Worm (Caenorhabditis elegans): ENCODE results near the gene cogc-6.

Gene cogc-6

ce11 chrV:8268902-8269301, 47.8 kb upstream of the cogc-6 start, which contains the start of the genes asp-6 and asp-12 (continued):
- TF ChIP-seq mdt-29 (GFP tag; IDR thresholded peaks at IDR 0.05) (peak; percentile 28; the same call in 1 of the 2 replicates), spr-3 (GFP tag; optimal IDR thresholded peaks at IDR 0.05) (no peak), tag-97 (GFP tag; IDR thresholded peaks at IDR 0.05) (no peak), nhr-28 (tag; optimal IDR thresholded peaks at IDR 0.05) (peak; percentile 80), zfp-3 (GFP tag; conservative IDR thresholded peaks at IDR 0.05) (no peak), unc-130 (GFP tag; optimal IDR thresholded peaks at IDR 0.05) (no peak), nhr-42 (GFP tag; IDR thresholded peaks at IDR 0.05) (no peak), hif-1 (tag; optimal IDR thresholded peaks at IDR 0.05) (no peak), tra-1 (GFP tag; IDR thresholded peaks at IDR 0.05) (no peak), ctbp-1 (GFP tag; IDR thresholded peaks at IDR 0.05) (no peak), lin-1 (GFP tag; IDR thresholded peaks at IDR 0.05) (no peak), ztf-7 (tag; optimal IDR thresholded peaks at IDR 0.05) (no peak), Y75B8A.6 (GFP tag; IDR thresholded peaks at IDR 0.05) (0 out of 2 replicates have a peak, but pooled peaks have one; percentile 6), fos-1 (tag; optimal IDR thresholded peaks at IDR 0.05) (no peak), madf-5 (GFP tag; IDR thresholded peaks at IDR 0.05) (no peak), ceh-44 (GFP tag; IDR thresholded peaks at IDR 0.05) (no peak), mdl-1 (tag; optimal IDR thresholded peaks at IDR 0.05) (no peak), F49E8.2 (tag; optimal IDR thresholded peaks at IDR 0.05; ENCODE audit: borderline replicate concordance) (no peak), nhr-10 (tag; optimal IDR thresholded peaks at IDR 0.05) (no peak), ceh-62 (tag; optimal IDR thresholded peaks at IDR 0.05) (no peak), F26F4.8 (GFP tag; conservative IDR thresholded peaks at IDR 0.05) (no peak), dve-1 (tag; optimal IDR thresholded peaks at IDR 0.05; ENCODE audit: insufficient read depth) (peak; percentile 59), zip-2 (tag; optimal IDR thresholded peaks at IDR 0.05) (no peak), dmd-6 (GFP tag; IDR thresholded peaks at IDR 0.05) (peak; percentile 84), ceh-20 (GFP tag; IDR thresholded peaks at IDR 0.05) (no peak), nhr-77 (tag; optimal IDR thresholded peaks at IDR 0.05) (peak; percentile 78), mxl-2 (GFP tag; conservative IDR thresholded peaks at IDR 0.05) (no peak), ZK337.2 (GFP tag; IDR thresholded peaks at IDR 0.05) (no peak), zip-11 (GFP tag; IDR thresholded peaks at IDR 0.05) (no peak), php-3 (GFP tag; IDR thresholded peaks at IDR 0.05) (peak; percentile 80), hlh-11 (tag; optimal IDR thresholded peaks at IDR 0.05) (peak; percentile 69), unc-39 (tag; optimal IDR thresholded peaks at IDR 0.05) (no peak), zag-1 (tag; optimal IDR thresholded peaks at IDR 0.05) (no peak)

ce11 chrV:8267275-8267674, 46.2 kb upstream of the cogc-6 start:
- TF ChIP-seq Y5F2A.4 (GFP tag; optimal IDR thresholded peaks at IDR 0.05): no peak
- TF ChIP-seq skn-1 (tag; optimal IDR thresholded peaks at IDR 0.05): no peak
- TF ChIP-seq aha-1 (tag): no peak
- TF ChIP-seq lin-39 (tag; optimal IDR thresholded peaks at IDR 0.05): no peak
- TF ChIP-seq nhr-10 (tag; optimal IDR thresholded peaks at IDR 0.05): peak; percentile 32
- peak; percentile 69 for TF ChIP-seq mep-1 (tag; optimal IDR thresholded peaks at IDR 0.05)
- TF ChIP-seq rbr-2 (tag; optimal IDR thresholded peaks at IDR 0.05): no peak
- peak; percentile 76 for TF ChIP-seq dve-1 (tag; optimal IDR thresholded peaks at IDR 0.05; ENCODE audit: insufficient read depth)
- no peak for TF ChIP-seq mdl-1 (tag; optimal IDR thresholded peaks at IDR 0.05)
- TF ChIP-seq dmd-6 (GFP tag; IDR thresholded peaks at IDR 0.05): peak; percentile 80
- peak; percentile 92 for TF ChIP-seq nhr-77 (tag; optimal IDR thresholded peaks at IDR 0.05)
- peak; percentile 28 for TF ChIP-seq nhr-48 (tag; optimal IDR thresholded peaks at IDR 0.05)
- peak; percentile 40 for TF ChIP-seq T20F7.1 (GFP tag; optimal IDR thresholded peaks at IDR 0.05)
- no peak for TF ChIP-seq ceh-82 (tag; optimal IDR thresholded peaks at IDR 0.05)
- no peak for TF ChIP-seq F26F4.8 (GFP tag; conservative IDR thresholded peaks at IDR 0.05)
- TF ChIP-seq T26A8.4 (GFP tag; IDR thresholded peaks at IDR 0.05): no peak
- TF ChIP-seq zag-1 (tag; optimal IDR thresholded peaks at IDR 0.05): no peak
- TF ChIP-seq lsy-2 (tag; optimal IDR thresholded peaks at IDR 0.05): no peak
- no peak for TF ChIP-seq mes-2 (tag; optimal IDR thresholded peaks at IDR 0.05; ENCODE audit: poor library complexity, severe bottlenecking)
- TF ChIP-seq unc-62 (GFP tag; optimal IDR thresholded peaks at IDR 0.05 in 1 of 2): peak in 1 of 2 experiments; percentile 41
- no peak for TF ChIP-seq unc-62 (tag; optimal IDR thresholded peaks at IDR 0.05)
- TF ChIP-seq daf-16 (GFP tag; optimal IDR thresholded peaks at IDR 0.05): no peak
- peak; percentile 67 for TF ChIP-seq daf-16 (tag; optimal IDR thresholded peaks at IDR 0.05)
- TF ChIP-seq unc-39 (tag; optimal IDR thresholded peaks at IDR 0.05): no peak
- TF ChIP-seq arid-1 (GFP tag; conservative IDR thresholded peaks at IDR 0.05): no peak
- no peak for TF ChIP-seq lim-7 (GFP tag; IDR thresholded peaks at IDR 0.05)
- TF ChIP-seq ctbp-1 (GFP tag; IDR thresholded peaks at IDR 0.05): no peak
- TF ChIP-seq tra-1 (GFP tag; IDR thresholded peaks at IDR 0.05): no peak
- no peak for TF ChIP-seq spr-1 (tag; optimal IDR thresholded peaks at IDR 0.05)

Data from whole organism, L4 larva.